Worm (Caenorhabditis elegans) whole organism, L4 larva: ENCODE measurements around the gene nspf-2.

ENCODE experiments used
- R02D3.7 ChIP-seq: fragments of 150-350 bp; sonication (generic microtip); optimal IDR thresholded peaks from 3 replicates; lab custom pipeline; 2014; ENCODE audit warnings: missing biosample characterization, missing genetic modification characterization
- T26A8.4 ChIP-seq: fragments of 200-800 bp; sonication (Bioruptor generic); IDR thresholded peaks from 2 replicates; pipeline ENCODE4 v1.3.6; 2022; ENCODE audit warnings: missing genetic modification characterization, missing compliant biosample characterization
- Y5F2A.4 ChIP-seq: fragments of 200-800 bp; sonication (Bioruptor generic); optimal IDR thresholded peaks from 2 replicates; lab custom pipeline; 2018; ENCODE audit warnings: mild to moderate bottlenecking, missing genetic modification characterization, missing compliant biosample characterization
- Y75B8A.6 ChIP-seq: fragments of 200-800 bp; sonication (Bioruptor generic); IDR thresholded peaks from 2 replicates; pipeline ENCODE4 v1.3.6; 2022; ENCODE audit warnings: missing genetic modification reagents, missing genetic modification characterization, missing compliant biosample characterization
- ZK337.2 ChIP-seq: fragments of 200-800 bp; sonication (Bioruptor generic); IDR thresholded peaks from 2 replicates; pipeline ENCODE4 v1.3.6; 2022; ENCODE audit warnings: missing genetic modification reagents, missing genetic modification characterization, missing compliant biosample characterization
- aha-1 ChIP-seq: fragments of 150-350 bp; peaks from one replicate; lab custom pipeline; 2014; ENCODE audit warnings: missing biosample characterization, missing genetic modification characterization
- ceh-20 ChIP-seq: fragments of 200-800 bp; sonication (Bioruptor generic); IDR thresholded peaks from 2 replicates; pipeline ENCODE4 v1.3.6; 2022; ENCODE audit warnings: missing genetic modification reagents, missing genetic modification characterization, missing compliant biosample characterization
- ceh-32 ChIP-seq: sonication (generic microtip); optimal IDR thresholded peaks from 2 replicates; lab custom pipeline; 2016; ENCODE audit warnings: mild to moderate bottlenecking, missing genetic modification characterization, missing compliant biosample characterization; ENCODE audit not compliant: poor library complexity
- ceh-82 ChIP-seq: sonication (generic microtip); optimal IDR thresholded peaks from 2 replicates; lab custom pipeline; 2017; ENCODE audit warnings: missing biosample characterization, missing genetic modification characterization
- daf-12 ChIP-seq: fragments of 150-350 bp; optimal IDR thresholded peaks from 2 replicates; lab custom pipeline; 2014; ENCODE audit warnings: missing biosample characterization, missing genetic modification reagents, missing genetic modification characterization
- daf-19 ChIP-seq: fragments of 200-800 bp; sonication (Bioruptor generic); conservative IDR thresholded peaks from 2 replicates; pipeline ENCODE4 v1.3.6; 2022; ENCODE audit warnings: missing genetic modification characterization, missing compliant biosample characterization
- daf-8 ChIP-seq: fragments of 200-800 bp; sonication (Bioruptor generic); IDR thresholded peaks from 2 replicates; pipeline ENCODE4 v1.3.6; 2022; ENCODE audit warnings: missing genetic modification characterization, missing compliant biosample characterization
- dpl-1 ChIP-seq: fragments of 150-350 bp; optimal IDR thresholded peaks from 2 replicates; lab custom pipeline; 2014; ENCODE audit warnings: missing biosample characterization, missing genetic modification reagents, missing genetic modification characterization
- dve-1 ChIP-seq: sonication (generic microtip); optimal IDR thresholded peaks from 2 replicates; lab custom pipeline; 2017; ENCODE audit warnings: antibody characterized with exemption, mild to moderate bottlenecking, missing genetic modification characterization, missing compliant biosample characterization; ENCODE audit not compliant: insufficient read depth
- egl-43 ChIP-seq: fragments of 200-800 bp; sonication (Bioruptor generic); IDR thresholded peaks from 2 replicates; pipeline ENCODE4 v1.3.6; 2022; ENCODE audit warnings: missing genetic modification reagents, missing genetic modification characterization, missing compliant biosample characterization
- fos-1 ChIP-seq: fragments of 150-350 bp; optimal IDR thresholded peaks from 2 replicates; lab custom pipeline; 2014; ENCODE audit warnings: missing biosample characterization, missing genetic modification characterization
- gei-8 ChIP-seq: fragments of 200-800 bp; sonication (Bioruptor generic); optimal IDR thresholded peaks from 2 replicates; lab custom pipeline; 2018; ENCODE audit warnings: mild to moderate bottlenecking, missing genetic modification characterization, missing compliant biosample characterization
- hif-1 ChIP-seq, 2 experiments: sonication (generic microtip); optimal IDR thresholded peaks; 2 replicates each; lab custom pipeline; 2016 to 2017; ENCODE audit warnings: missing compliant biosample characterization in 2 of 2, missing genetic modification characterization in 2 of 2, missing genetic modification reagents in 2 of 2, missing genotype in 2 of 2, mild to moderate bottlenecking in 1 of 2
- jun-1 ChIP-seq: fragments of 150-350 bp; optimal IDR thresholded peaks from 2 replicates; lab custom pipeline; 2014; ENCODE audit warnings: missing biosample characterization, missing genetic modification reagents, missing genetic modification characterization
- lin-1 ChIP-seq: fragments of 200-800 bp; sonication (Bioruptor generic); IDR thresholded peaks from 2 replicates; pipeline ENCODE4 v1.3.6; 2022; ENCODE audit warnings: missing genetic modification reagents, missing genetic modification characterization, missing compliant biosample characterization
- lin-38 ChIP-seq: fragments of 200-800 bp; sonication (Bioruptor generic); IDR thresholded peaks from 2 replicates; pipeline ENCODE4 v1.3.6; 2022; ENCODE audit warnings: missing genetic modification reagents, missing genetic modification characterization, missing compliant biosample characterization
- madf-9 ChIP-seq: fragments of 200-800 bp; sonication (Bioruptor generic); conservative IDR thresholded peaks from 2 replicates; pipeline ENCODE4 v1.3.6; 2022; ENCODE audit warnings: missing genetic modification reagents, missing genetic modification characterization, missing compliant biosample characterization
- mes-2 ChIP-seq: sonication (generic microtip); optimal IDR thresholded peaks from 2 replicates; lab custom pipeline; 2016; ENCODE audit warnings: missing genotype, mild to moderate bottlenecking, missing genetic modification characterization, missing compliant biosample characterization; ENCODE audit not compliant: poor library complexity, severe bottlenecking
- nhr-102 ChIP-seq: sonication (generic microtip); optimal IDR thresholded peaks from 2 replicates; lab custom pipeline; 2016; ENCODE audit warnings: mild to moderate bottlenecking, missing genetic modification characterization, moderate library complexity, missing compliant biosample characterization
- nhr-76 ChIP-seq: fragments of 150-350 bp; optimal IDR thresholded peaks from 2 replicates; lab custom pipeline; 2014; ENCODE audit warnings: missing biosample characterization, missing genetic modification characterization
- sdz-12 ChIP-seq: fragments of 200-800 bp; sonication (Bioruptor generic); optimal IDR thresholded peaks from 2 replicates; lab custom pipeline; 2018; ENCODE audit warnings: mild to moderate bottlenecking, missing genetic modification characterization, missing compliant biosample characterization
- set-16 ChIP-seq: fragments of 200-800 bp; sonication (Bioruptor generic); IDR thresholded peaks from 2 replicates; pipeline ENCODE4 v1.3.6; 2022; ENCODE audit warnings: missing genetic modification reagents, missing genetic modification characterization, missing compliant biosample characterization
- snpc-4 ChIP-seq: fragments of 150-350 bp; optimal IDR thresholded peaks from 2 replicates; lab custom pipeline; 2014; ENCODE audit warnings: missing biosample characterization, missing genetic modification characterization
- unc-130 ChIP-seq: sonication (generic microtip); optimal IDR thresholded peaks from 2 replicates; lab custom pipeline; 2016; ENCODE audit warnings: missing genetic modification reagents, missing genetic modification characterization, missing compliant biosample characterization
- unc-39 ChIP-seq: sonication (generic microtip); optimal IDR thresholded peaks from 2 replicates; lab custom pipeline; 2017; ENCODE audit warnings: missing biosample characterization, missing genetic modification characterization
- vab-7 ChIP-seq: fragments of 200-800 bp; sonication (Bioruptor generic); IDR thresholded peaks from 2 replicates; pipeline ENCODE4 v1.3.6; 2022; ENCODE audit warnings: missing genetic modification reagents, missing genetic modification characterization, missing compliant biosample characterization
- zfp-2 ChIP-seq: sonication (generic microtip); optimal IDR thresholded peaks from 2 replicates; lab custom pipeline; 2016; ENCODE audit warnings: mild to moderate bottlenecking, missing genetic modification characterization, missing compliant biosample characterization
- zip-11 ChIP-seq: fragments of 200-800 bp; sonication (Bioruptor generic); IDR thresholded peaks from 2 replicates; pipeline ENCODE4 v1.3.6; 2022; ENCODE audit warnings: missing genetic modification characterization, missing compliant biosample characterization
- ztf-7 ChIP-seq: fragments of 150-350 bp; optimal IDR thresholded peaks from 2 replicates; lab custom pipeline; 2014; ENCODE audit warnings: missing biosample characterization, missing genetic modification characterization

nspf-2 gene

ce11 chrII:2677534-2678168, 11.1 kb upstream of the nspf-2 start, which contains the start of gene F22E5.17 (continued):
- no peak for TF ChIP-seq unc-39 (tag; lab: Kevin White, UChicago)
- no peak for TF ChIP-seq sdz-12 (GFP tag; lab: Kevin White, UChicago)
- no peak for TF ChIP-seq dve-1 (tag; lab: Kevin White, UChicago)
- no peak for TF ChIP-seq zfp-2 (tag; lab: Kevin White, UChicago)
- TF ChIP-seq dpl-1: no peak
- no peak for TF ChIP-seq zip-11 (GFP tag; lab: Robert Waterston, UW)
- TF ChIP-seq Y75B8A.6 (GFP tag; lab: Robert Waterston, UW): no peak
- no peak for TF ChIP-seq Y5F2A.4 (GFP tag; lab: Kevin White, UChicago)
- TF ChIP-seq set-16 (GFP tag; lab: Robert Waterston, UW): no peak
- TF ChIP-seq R02D3.7 (tag; lab: Kevin White, UChicago): no peak
- 0 out of 2 replicates have a peak, but pooled peaks have one; percentile 12 for TF ChIP-seq lin-1 (GFP tag; lab: Robert Waterston, UW)
- no peak for TF ChIP-seq hif-1 (tag; optimal IDR thresholded peaks at IDR 0.05; lab: Kevin White, UChicago)
- TF ChIP-seq egl-43 (GFP tag; lab: Robert Waterston, UW): 0 out of 2 replicates have a peak, but pooled peaks have one; percentile 41
- no peak for TF ChIP-seq lin-38 (GFP tag; lab: Robert Waterston, UW)
- no peak for TF ChIP-seq nhr-76 (tag; lab: Kevin White, UChicago)
- no peak for TF ChIP-seq madf-9 (GFP tag; lab: Robert Waterston, UW)
- no peak for TF ChIP-seq T26A8.4 (GFP tag; lab: Robert Waterston, UW)
- TF ChIP-seq ceh-20 (GFP tag; lab: Robert Waterston, UW): no peak
- no peak for TF ChIP-seq ztf-7 (tag; lab: Kevin White, UChicago)

ce11 chrII:2681118-2681517, 7.6 kb upstream of the nspf-2 start, which contains the start of gene F34D6.1:
TSS of gene F34D6.1 (minus strand) at chrII:2681218.
- TF ChIP-seq daf-19 (GFP tag; lab: Robert Waterston, UW) (no peak), aha-1 (peak; percentile 36), vab-7 (no peak)

ce11 chrII:2684208-2684607, 4.5 kb upstream of the nspf-2 start, which contains the start of gene ceh-87:
TSS of gene ceh-87 (minus strand) at chrII:2684308.
- TF ChIP-seq ceh-82 (tag; lab: Kevin White, UChicago) (no peak), mes-2 (tag; lab: Kevin White, UChicago) (no peak), gei-8 (no peak), jun-1 (no peak), daf-8 (GFP tag; lab: Robert Waterston, UW) (no peak), ceh-32 (no peak), fos-1 (tag; lab: Kevin White, UChicago) (no peak), zfp-2 (tag; lab: Kevin White, UChicago) (no peak), daf-19 (GFP tag; lab: Robert Waterston, UW) (no peak), dve-1 (tag; lab: Kevin White, UChicago) (no peak), daf-12 (no peak), unc-130 (no peak)

- TF ChIP-seq ZK337.2 (GFP tag; lab: Robert Waterston, UW) (no peak), daf-12 (no peak), nhr-102 (tag; lab: Kevin White, UChicago) (no peak), aha-1 (peak; percentile 96), Y5F2A.4 (GFP tag; lab: Kevin White, UChicago) (no peak), snpc-4 (tag; lab: Kevin White, UChicago) (no peak)
- TF ChIP-seq, all 104 proteins: peak for 1
Measured at ce11 chrII:2684783-2685182, 3.9 kb upstream of the nspf-2 start.
